Fruit fly (Drosophila melanogaster): ENCODE measurements around the gene CG31220.

CG31220 gene

dm6 chr3R:19671223-19671991, 23.1 kb downstream of the CG31220 start, which contains the start of gene Naam:
Gene Naam (plus strand): TSS chr3R:19671450.
- TF ChIP-seq row (GFP tag; IDR thresholded peaks at IDR 0.05) (peak; percentile 80), Sin3A (optimal IDR thresholded peaks at IDR 0.05) (no peak), ase (GFP tag; IDR thresholded peaks at IDR 0.05) (peak; percentile 62; the same call in 2 of the 3 replicates), CG1233 (GFP tag; optimal IDR thresholded peaks at IDR 0.05) (peak; percentile 71), Mrtf (GFP tag; IDR thresholded peaks at IDR 0.05) (peak; percentile 55; the same call in 2 of the 3 replicates), ind (GFP tag; optimal IDR thresholded peaks at IDR 0.05) (peak; percentile 84), dati (GFP tag; IDR thresholded peaks at IDR 0.05) (peak; percentile 7; the same call in 1 of the 2 replicates), Kr (GFP tag; optimal IDR thresholded peaks at IDR 0.05) (no peak), Med (GFP tag) (peak; percentile 98), dpn (GFP tag; optimal IDR thresholded peaks at IDR 0.05) (peak; percentile 85 to 87), twi (tag; optimal IDR thresholded peaks at IDR 0.05) (no peak), CG4854 (GFP tag; optimal IDR thresholded peaks at IDR 0.05) (peak; percentile 54), dmrt99B (tag; optimal IDR thresholded peaks at IDR 0.05) (peak; percentile 73), zfh1 (GFP tag; IDR thresholded peaks at IDR 0.05) (peak; percentile 72; the same call in 1 of the 3 replicates), pb (GFP tag; optimal IDR thresholded peaks at IDR 0.05) (peak; percentile 77), sr (GFP tag; IDR thresholded peaks at IDR 0.05) (peak; percentile 28; the same call in 1 of the 3 replicates), CG6254 (GFP tag; optimal IDR thresholded peaks at IDR 0.05) (peak; percentile 7), CG4617 (GFP tag; optimal IDR thresholded peaks at IDR 0.05; ENCODE audit: borderline replicate concordance) (peak; percentile 52), pzg (GFP tag; optimal IDR thresholded peaks at IDR 0.05) (peak; percentile 21), lbe (GFP tag; optimal IDR thresholded peaks at IDR 0.05) (peak; percentile 35), gem (tag; optimal IDR thresholded peaks at IDR 0.05) (peak; percentile 83), odd (GFP tag; optimal IDR thresholded peaks at IDR 0.05) (peak; percentile 57), kni (GFP tag; optimal IDR thresholded peaks at IDR 0.05) (no peak), shn (GFP tag; optimal IDR thresholded peaks at IDR 0.05) (peak; percentile 73), trh (GFP tag; optimal IDR thresholded peaks at IDR 0.05) (no peak), ftz-f1 (GFP tag; optimal IDR thresholded peaks at IDR 0.05) (no peak), her (GFP tag; optimal IDR thresholded peaks at IDR 0.05) (peak; percentile 88), CG33557 (GFP tag; optimal IDR thresholded peaks at IDR 0.05) (no peak), CG3065 (GFP tag; optimal IDR thresholded peaks at IDR 0.05) (peak; percentile 56), CG10654 (GFP tag; optimal IDR thresholded peaks at IDR 0.05) (peak; percentile 54), NC2β (GFP tag; optimal IDR thresholded peaks at IDR 0.05) (peak; percentile 42), nom (GFP tag; optimal IDR thresholded peaks at IDR 0.05) (no peak), CG13894 (tag; optimal IDR thresholded peaks at IDR 0.05) (peak; percentile 73), Sry-β (GFP tag; optimal IDR thresholded peaks at IDR 0.05) (no peak), ERR (GFP tag; optimal IDR thresholded peaks at IDR 0.05) (peak; percentile 78), CG12769 (tag; optimal IDR thresholded peaks at IDR 0.05) (peak; percentile 84), Hmx (GFP tag; optimal IDR thresholded peaks at IDR 0.05) (peak; percentile 45), stwl (tag; optimal IDR thresholded peaks at IDR 0.05) (no peak), CG8478 (optimal IDR thresholded peaks at IDR 0.05) (no peak), pros (GFP tag; optimal IDR thresholded peaks at IDR 0.05) (no peak), sd (tag; optimal IDR thresholded peaks at IDR 0.05) (peak; percentile 75), pfk (GFP tag; optimal IDR thresholded peaks at IDR 0.05) (no peak), CG11695 (GFP tag; IDR thresholded peaks at IDR 0.05) (peak; percentile 70), fru (optimal IDR thresholded peaks at IDR 0.05) (no peak), CG8924 (tag; optimal IDR thresholded peaks at IDR 0.05) (peak; percentile 73), CG17328 (GFP tag; IDR thresholded peaks at IDR 0.05) (peak; percentile 79), peb (GFP tag; IDR thresholded peaks at IDR 0.05) (peak; percentile 26; the same call in 1 of the 2 replicates), CG6683 (GFP tag; optimal IDR thresholded peaks at IDR 0.05) (peak; percentile 64), ems (GFP tag; optimal IDR thresholded peaks at IDR 0.05) (peak; percentile 81), ham (GFP tag; IDR thresholded peaks at IDR 0.05) (no peak)
